Worm (Caenorhabditis elegans) whole organism, early embryonic: ENCODE measurements around the gene C49A9.5.

ENCODE experiments used
- B0310.2 ChIP-seq: sonication (generic microtip); optimal IDR thresholded peaks from 2 replicates; lab custom pipeline; 2016; ENCODE audit warnings: mild to moderate bottlenecking, missing genetic modification characterization, missing compliant biosample characterization
- F13C5.2 ChIP-seq: sonication (generic microtip); optimal IDR thresholded peaks from 2 replicates; lab custom pipeline; 2017; ENCODE audit warnings: mild to moderate bottlenecking, missing genetic modification characterization, inconsistent platforms, missing compliant biosample characterization
- aly-1 ChIP-seq: sonication (generic microtip); optimal IDR thresholded peaks from 2 replicates; lab custom pipeline; 2016; ENCODE audit warnings: missing genetic modification characterization, missing compliant biosample characterization
- ama-1 ChIP-seq: fragments of 150-350 bp; optimal IDR thresholded peaks from 2 replicates; lab custom pipeline; 2014
- ceh-13 ChIP-seq: fragments of 200-800 bp; sonication (Bioruptor generic); optimal IDR thresholded peaks from 2 replicates; lab custom pipeline; 2018; ENCODE audit warnings: mild to moderate bottlenecking, missing genetic modification characterization, missing compliant biosample characterization
- ceh-36 ChIP-seq: sonication (generic microtip); optimal IDR thresholded peaks from 2 replicates; lab custom pipeline; 2016; ENCODE audit warnings: missing genetic modification characterization, inconsistent platforms, missing compliant biosample characterization
- ets-7 ChIP-seq: sonication (generic microtip); optimal IDR thresholded peaks from 2 replicates; lab custom pipeline; 2016; ENCODE audit warnings: missing genotype, missing genetic modification characterization, missing compliant biosample characterization
- flt-1 ChIP-seq: fragments of 200-800 bp; sonication (Bioruptor generic); IDR thresholded peaks from 2 replicates; pipeline ENCODE4 v1.3.6; 2022; ENCODE audit warnings: missing genetic modification characterization, missing compliant biosample characterization
- hmbx-1 ChIP-seq: sonication (generic microtip); optimal IDR thresholded peaks from 2 replicates; lab custom pipeline; 2016; ENCODE audit warnings: mild to moderate bottlenecking, missing genetic modification characterization, missing compliant biosample characterization
- hmg-4 ChIP-seq: fragments of 200-800 bp; sonication (Bioruptor generic); optimal IDR thresholded peaks from 2 replicates; lab custom pipeline; 2018; ENCODE audit warnings: mild to moderate bottlenecking, missing genetic modification characterization, missing compliant biosample characterization
- hnd-1 ChIP-seq: sonication (generic microtip); optimal IDR thresholded peaks from 2 replicates; lab custom pipeline; 2016; ENCODE audit warnings: missing genetic modification characterization, missing compliant biosample characterization
- pes-1 ChIP-seq: fragments of 200-800 bp; sonication (Bioruptor generic); IDR thresholded peaks from 2 replicates; pipeline ENCODE4 v1.3.6; 2022; ENCODE audit warnings: missing genetic modification reagents, missing genetic modification characterization, missing compliant biosample characterization
- scrt-1 ChIP-seq: fragments of 200-800 bp; sonication (Bioruptor generic); IDR thresholded peaks from 2 replicates; pipeline ENCODE4 v1.3.6; 2022; ENCODE audit warnings: missing genetic modification characterization, missing compliant biosample characterization
- sea-1 ChIP-seq: fragments of 200-800 bp; sonication (Bioruptor generic); conservative IDR thresholded peaks from 2 replicates; pipeline ENCODE4 v1.3.6; 2022; ENCODE audit warnings: missing genetic modification characterization, missing compliant biosample characterization
- tbx-11 ChIP-seq: fragments of 200-800 bp; sonication (Bioruptor generic); IDR thresholded peaks from 2 replicates; pipeline ENCODE4 v1.3.6; 2022; ENCODE audit warnings: missing genetic modification characterization, missing compliant biosample characterization
- tbx-37 ChIP-seq: fragments of 200-800 bp; sonication (Bioruptor generic); conservative IDR thresholded peaks from 2 replicates; pipeline ENCODE4 v1.3.6; 2022; ENCODE audit warnings: missing genetic modification reagents, missing genetic modification characterization, missing compliant biosample characterization
- tra-4 ChIP-seq: sonication (generic microtip); optimal IDR thresholded peaks from 2 replicates; lab custom pipeline; 2017; ENCODE audit warnings: missing genetic modification characterization, missing compliant biosample characterization

C49A9.5 gene

DNA sequence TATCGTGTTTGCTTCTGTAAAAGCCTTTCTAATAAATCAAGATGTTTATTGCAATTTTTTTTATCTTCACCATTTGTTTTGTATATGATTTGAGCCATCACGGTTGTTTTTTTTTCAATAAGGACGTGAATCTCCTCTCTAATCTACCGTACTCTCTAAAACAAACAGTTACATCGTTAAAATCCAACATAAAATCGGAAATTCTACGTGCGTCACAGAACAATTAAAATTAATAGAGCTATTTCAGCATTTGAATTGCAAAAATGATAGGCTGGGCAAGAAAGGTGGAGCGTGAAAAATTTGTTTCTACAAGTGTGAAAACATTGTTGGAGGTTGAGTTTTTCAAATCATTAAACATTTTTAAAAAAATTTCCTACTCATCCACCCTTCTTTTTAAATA is at the start of gene C49A9.5:
TSS of gene C49A9.5 (plus strand) at position 271 of the 400 bp plus-strand sequence.
- TF ChIP-seq tbx-11 (GFP tag; lab: Robert Waterston, UW) (no peak), aly-1 (tag; lab: Kevin White, UChicago) (no peak), pes-1 (GFP tag; lab: Robert Waterston, UW) (no peak), tbx-37 (no peak), scrt-1 (GFP tag; lab: Robert Waterston, UW) (no peak), tra-4 (tag; lab: Kevin White, UChicago) (no peak), hmbx-1 (no peak)

DNA sequence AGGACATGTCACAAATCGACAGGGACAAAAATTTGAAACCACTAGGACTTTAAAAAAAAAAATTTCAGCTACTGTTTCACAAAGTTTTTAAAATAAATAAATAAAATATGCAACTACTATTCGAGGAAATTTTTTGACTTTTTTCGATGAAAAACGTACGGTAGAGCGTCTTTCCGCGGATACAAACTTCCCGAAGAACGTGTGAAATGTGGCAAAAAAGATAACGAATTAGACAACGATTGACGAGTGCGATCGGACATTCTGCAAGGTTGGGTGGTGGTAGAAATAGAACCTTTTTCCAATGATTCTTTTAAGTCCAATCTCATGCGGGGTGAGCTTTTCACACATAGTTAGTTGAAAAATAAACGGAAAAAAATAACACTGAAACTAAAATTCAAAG is 47.7 kb upstream of the C49A9.5 start:
- no peak for TF ChIP-seq hmg-4 (GFP tag; lab: Kevin White, UChicago)
- TF ChIP-seq sea-1, result no peak
- no peak for TF ChIP-seq hmbx-1
- TF ChIP-seq B0310.2, result no peak
- TF ChIP-seq ama-1, result no peak
- TF ChIP-seq aly-1 (tag; lab: Kevin White, UChicago), result no peak
- TF ChIP-seq pes-1 (GFP tag; lab: Robert Waterston, UW), result no peak
- no peak for TF ChIP-seq ceh-36 (tag; lab: Kevin White, UChicago)
- TF ChIP-seq tbx-37, result no peak
- no peak for TF ChIP-seq flt-1 (GFP tag; lab: Robert Waterston, UW)
- no peak for TF ChIP-seq scrt-1 (GFP tag; lab: Robert Waterston, UW)

DNA sequence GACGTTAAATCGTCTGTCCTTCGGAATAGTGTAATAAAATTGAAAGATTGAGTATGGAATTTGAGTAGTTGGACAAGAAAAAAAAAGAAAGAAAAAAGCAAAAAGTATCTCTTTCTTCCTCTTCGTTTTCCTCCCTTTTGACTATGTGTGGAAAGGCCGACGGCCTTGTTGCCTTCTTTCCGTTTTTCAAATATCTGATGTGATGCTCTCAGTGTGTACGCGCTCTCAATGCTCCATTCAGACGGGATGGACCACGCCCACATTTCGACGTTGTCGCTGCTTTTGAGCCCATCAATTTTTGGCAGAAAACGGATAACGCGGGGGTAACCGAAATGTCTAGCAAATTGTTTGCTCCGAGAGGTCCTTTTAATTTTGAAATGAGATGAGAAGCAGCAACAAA is 40.5 kb upstream of the C49A9.5 start:
- no peak for TF ChIP-seq sea-1
- TF ChIP-seq ceh-13 (GFP tag; lab: Kevin White, UChicago), result no peak
- TF ChIP-seq ets-7 (tag; lab: Kevin White, UChicago), result no peak
- TF ChIP-seq hmg-4 (GFP tag; lab: Kevin White, UChicago), result no peak
- no peak for TF ChIP-seq flt-1 (GFP tag; lab: Robert Waterston, UW)
- TF ChIP-seq pes-1 (GFP tag; lab: Robert Waterston, UW), result no peak
- no peak for TF ChIP-seq hmbx-1
- TF ChIP-seq tra-4 (tag; lab: Kevin White, UChicago), result no peak
- no peak for TF ChIP-seq scrt-1 (GFP tag; lab: Robert Waterston, UW)
- TF ChIP-seq ama-1, result no peak

DNA sequence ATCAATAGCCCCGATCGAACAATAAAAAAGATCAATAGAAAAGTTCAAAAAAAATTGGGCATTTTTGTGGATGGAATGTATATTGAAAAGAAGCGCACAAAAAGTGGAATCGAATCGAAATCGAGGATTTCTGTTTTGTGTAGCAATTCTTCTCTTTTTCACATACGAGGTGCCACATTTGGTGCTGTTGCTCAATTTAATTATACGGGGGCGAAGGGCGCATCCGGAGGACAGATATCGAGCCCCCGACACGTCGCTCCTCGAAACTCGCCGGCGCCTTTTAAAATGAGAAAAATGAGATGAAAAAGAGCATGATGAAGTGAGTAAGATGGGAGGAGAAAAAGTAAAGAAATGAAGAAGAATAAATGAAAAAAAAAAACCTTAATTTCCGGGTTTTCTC is 36.1 kb upstream of the C49A9.5 start:
- TF ChIP-seq sea-1, result no peak
- no peak for TF ChIP-seq aly-1 (tag; lab: Kevin White, UChicago)
- TF ChIP-seq ceh-36 (tag; lab: Kevin White, UChicago), result no peak
- TF ChIP-seq tbx-11 (GFP tag; lab: Robert Waterston, UW), result no peak
- TF ChIP-seq hmbx-1, result no peak
- no peak for TF ChIP-seq ets-7 (tag; lab: Kevin White, UChicago)
- TF ChIP-seq B0310.2, result no peak
- no peak for TF ChIP-seq flt-1 (GFP tag; lab: Robert Waterston, UW)
- TF ChIP-seq tbx-37, result no peak

DNA sequence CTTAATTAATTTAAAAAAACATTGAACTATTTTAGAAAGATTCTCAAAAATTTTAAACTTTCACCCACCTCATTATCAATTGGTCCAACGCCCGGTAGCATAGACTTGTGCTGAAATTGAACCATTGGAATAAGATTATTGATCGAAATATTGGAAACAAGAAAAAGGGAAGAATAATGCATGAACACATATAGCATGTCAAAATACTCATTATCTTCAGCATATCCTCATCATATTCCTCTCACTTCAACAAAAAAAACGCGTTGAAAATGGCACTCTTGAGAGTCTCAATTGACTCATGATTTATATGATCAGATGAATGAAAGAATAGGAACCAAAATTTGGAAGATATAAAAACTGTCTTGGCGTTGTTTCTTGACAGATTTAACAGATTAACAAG is 29.7 kb upstream of the C49A9.5 start, which contains the start of gene unc-77:
TSS of gene unc-77 (minus strand) at position 101 of the 400 bp plus-strand sequence.
- TF ChIP-seq F13C5.2, result no peak
- no peak for TF ChIP-seq tbx-11 (GFP tag; lab: Robert Waterston, UW)
- no peak for TF ChIP-seq tbx-37
- TF ChIP-seq aly-1 (tag; lab: Kevin White, UChicago), result no peak
- TF ChIP-seq ceh-13 (GFP tag; lab: Kevin White, UChicago), result no peak
- TF ChIP-seq hnd-1 (tag; lab: Kevin White, UChicago), result no peak
- no peak for TF ChIP-seq ceh-36 (tag; lab: Kevin White, UChicago)
- no peak for TF ChIP-seq B0310.2
- no peak for TF ChIP-seq hmbx-1
- no peak for TF ChIP-seq tra-4 (tag; lab: Kevin White, UChicago)
- no peak for TF ChIP-seq hmg-4 (GFP tag; lab: Kevin White, UChicago)
- TF ChIP-seq sea-1, result no peak

DNA sequence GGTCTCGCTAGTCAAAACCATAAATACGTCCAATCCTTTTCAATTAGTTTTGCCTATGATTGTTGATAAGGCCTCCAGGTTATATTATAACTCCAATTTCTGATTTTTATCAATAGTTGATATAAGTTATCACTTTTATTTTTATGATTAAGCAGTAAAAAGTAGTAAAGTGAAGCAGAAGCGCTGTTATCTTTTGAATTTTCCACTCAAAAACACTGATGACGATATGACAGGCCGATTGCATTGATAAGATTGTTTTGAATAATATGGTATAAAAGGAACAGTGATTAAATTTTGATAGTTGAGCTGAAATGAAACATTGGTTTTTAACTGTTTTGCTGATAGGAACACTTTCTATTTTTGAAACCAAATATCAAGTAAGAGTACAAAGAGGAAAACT is 27.9 kb upstream of the C49A9.5 start, which contains the start of gene asp-9:
TSS of gene asp-9 (plus strand) at position 312 of the 400 bp plus-strand sequence.
- TF ChIP-seq flt-1 (GFP tag; lab: Robert Waterston, UW) (no peak), tra-4 (tag; lab: Kevin White, UChicago) (no peak), sea-1 (no peak), ama-1 (no peak), hmbx-1 (no peak), aly-1 (tag; lab: Kevin White, UChicago) (no peak), tbx-11 (GFP tag; lab: Robert Waterston, UW) (no peak), pes-1 (GFP tag; lab: Robert Waterston, UW) (no peak), scrt-1 (GFP tag; lab: Robert Waterston, UW) (no peak), ceh-36 (tag; lab: Kevin White, UChicago) (no peak), F13C5.2 (no peak), hmg-4 (GFP tag; lab: Kevin White, UChicago) (no peak), ceh-13 (GFP tag; lab: Kevin White, UChicago) (no peak), B0310.2 (no peak), ets-7 (tag; lab: Kevin White, UChicago) (no peak), tbx-37 (no peak), hnd-1 (tag; lab: Kevin White, UChicago) (no peak)

DNA sequence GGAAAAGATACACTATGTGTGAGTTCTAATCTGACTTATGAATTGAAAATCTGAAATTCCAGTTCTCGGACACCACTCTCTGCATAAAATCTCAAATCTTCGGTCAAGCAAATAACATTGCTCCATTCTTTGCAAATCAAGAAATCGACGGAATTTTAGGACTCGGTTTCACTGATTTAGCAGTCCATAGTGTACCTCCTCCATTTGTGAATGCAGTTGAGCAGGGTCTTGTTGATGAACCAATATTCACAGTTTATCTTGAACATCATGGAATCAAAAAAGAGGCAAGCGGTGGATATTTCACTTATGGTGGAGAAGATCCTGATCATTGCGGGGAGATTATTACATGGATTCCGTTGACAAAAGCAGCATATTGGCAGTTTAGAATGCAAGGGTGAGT is 26.3 kb upstream of the C49A9.5 start:
- TF ChIP-seq ets-7 (tag; lab: Kevin White, UChicago), result no peak
- TF ChIP-seq sea-1, result no peak
- TF ChIP-seq F13C5.2, result no peak
- no peak for TF ChIP-seq hmbx-1
- TF ChIP-seq tbx-37, result no peak
- no peak for TF ChIP-seq hnd-1 (tag; lab: Kevin White, UChicago)
- TF ChIP-seq ama-1, result no peak
- no peak for TF ChIP-seq tra-4 (tag; lab: Kevin White, UChicago)
- TF ChIP-seq B0310.2, result no peak
- no peak for TF ChIP-seq pes-1 (GFP tag; lab: Robert Waterston, UW)
- no peak for TF ChIP-seq scrt-1 (GFP tag; lab: Robert Waterston, UW)
- no peak for TF ChIP-seq flt-1 (GFP tag; lab: Robert Waterston, UW)
- TF ChIP-seq ceh-36 (tag; lab: Kevin White, UChicago), result no peak
- no peak for TF ChIP-seq aly-1 (tag; lab: Kevin White, UChicago)

DNA sequence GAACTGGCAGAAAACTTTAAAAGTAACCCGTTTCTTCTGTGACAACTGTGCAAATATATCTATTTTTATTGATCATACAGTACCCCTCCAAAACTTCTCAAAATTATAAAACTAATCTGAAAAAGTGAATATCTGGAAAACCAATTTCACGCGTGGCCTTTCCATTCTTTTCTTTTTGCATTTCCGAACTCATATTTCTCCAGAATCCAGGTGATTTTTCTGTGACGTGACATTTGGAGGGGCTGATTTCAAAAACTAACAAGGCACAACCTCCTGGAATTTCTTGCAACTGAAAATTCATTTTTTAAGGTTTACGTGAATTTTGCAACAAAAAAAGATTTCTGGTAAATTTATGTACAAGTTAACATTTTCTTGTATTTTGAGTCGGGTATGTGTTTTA is 13.2 kb upstream of the C49A9.5 start:
- TF ChIP-seq aly-1 (tag; lab: Kevin White, UChicago) (no peak), scrt-1 (GFP tag; lab: Robert Waterston, UW) (no peak), hmbx-1 (no peak), pes-1 (GFP tag; lab: Robert Waterston, UW) (no peak), hnd-1 (tag; lab: Kevin White, UChicago) (no peak), B0310.2 (no peak), ceh-36 (tag; lab: Kevin White, UChicago) (no peak)
